Worm (Caenorhabditis elegans): ENCODE measurements around the gene angl-1.

DNA sequence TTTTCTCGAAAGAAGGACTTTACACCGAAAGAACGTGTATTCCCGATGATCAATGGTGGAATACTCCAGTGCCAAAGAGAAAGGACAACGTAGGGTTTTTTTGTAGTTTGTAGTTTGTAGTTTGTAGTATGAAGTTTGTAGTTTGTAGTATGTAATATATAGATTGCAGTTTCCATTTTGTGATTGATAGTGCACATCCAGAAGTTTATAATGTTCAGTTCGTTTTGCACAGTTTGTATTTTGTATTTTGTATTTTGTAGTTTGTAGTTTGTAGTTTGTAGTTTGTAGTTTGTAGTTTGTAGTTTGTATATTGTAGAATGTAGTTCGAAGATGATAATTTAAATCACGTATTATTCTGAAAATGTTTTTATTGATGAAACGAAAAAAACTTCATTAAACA is 35.4 kb upstream of the angl-1 start:
- TF ChIP-seq dve-1 (tag; optimal IDR thresholded peaks at IDR 0.05; ENCODE audit: insufficient read depth) (no peak), nhr-76 (tag; optimal IDR thresholded peaks at IDR 0.05) (no peak), lin-39 (tag; optimal IDR thresholded peaks at IDR 0.05) (no peak)

Data from whole organism, L4 larva.